Worm (Caenorhabditis elegans) whole organism, midembryonic: ENCODE data around the gene C06B3.6.

Source experiments
- T22C8.4 ChIP-seq: fragments of 200-800 bp; sonication (Bioruptor generic); IDR thresholded peaks from 2 replicates; pipeline ENCODE4 v1.3.6; 2022; ENCODE audit warnings: missing genetic modification characterization, missing compliant biosample characterization
- cog-1 ChIP-seq: sonication (generic microtip); optimal IDR thresholded peaks from 2 replicates; lab custom pipeline; 2016; ENCODE audit warnings: missing genetic modification characterization, missing compliant biosample characterization
- flt-1 ChIP-seq: fragments of 200-800 bp; sonication (Bioruptor generic); IDR thresholded peaks from 2 replicates; pipeline ENCODE4 v1.3.6; 2022; ENCODE audit warnings: missing genetic modification characterization, missing compliant biosample characterization
- klf-2 ChIP-seq: fragments of 200-800 bp; sonication (Bioruptor generic); conservative IDR thresholded peaks from 2 replicates; pipeline ENCODE4 v1.3.6; 2022; ENCODE audit warnings: missing genetic modification reagents, missing genetic modification characterization, missing compliant biosample characterization
- med-1 ChIP-seq: sonication (generic microtip); optimal IDR thresholded peaks from 2 replicates; lab custom pipeline; 2017; ENCODE audit warnings: missing genetic modification characterization, mild to moderate bottlenecking, missing compliant biosample characterization, antibody characterized with exemption, missing genetic modification reagents; ENCODE audit not compliant: insufficient read depth
- ref-1 ChIP-seq: fragments of 200-800 bp; sonication (Bioruptor generic); conservative IDR thresholded peaks from 2 replicates; pipeline ENCODE4 v1.3.6; 2022; ENCODE audit warnings: missing genetic modification reagents, missing genetic modification characterization, missing compliant biosample characterization
- tab-1 ChIP-seq: fragments of 200-800 bp; sonication (Bioruptor generic); IDR thresholded peaks from 2 replicates; pipeline ENCODE4 v1.3.6; 2022; ENCODE audit warnings: missing genetic modification characterization, missing compliant biosample characterization
- ztf-23 ChIP-seq: fragments of 200-800 bp; sonication (Bioruptor generic); IDR thresholded peaks from 2 replicates; pipeline ENCODE4 v1.3.6; 2022; ENCODE audit warnings: missing genetic modification reagents, missing genetic modification characterization, missing compliant biosample characterization
- ztf-29 ChIP-seq: fragments of 200-800 bp; sonication (Bioruptor generic); IDR thresholded peaks from 2 replicates; pipeline ENCODE4 v1.3.6; 2022; ENCODE audit warnings: missing genetic modification reagents, missing genetic modification characterization, missing compliant biosample characterization

Gene C06B3.6

ce11 chrV:13936850-13937249, 28.1 kb upstream of the C06B3.6 start, which contains the start of gene srw-145:
TSS of gene srw-145 (plus strand) at chrV:13937150.
- TF ChIP-seq ztf-23 (GFP tag; lab: Robert Waterston, UW) = no peak
- TF ChIP-seq med-1 (GFP tag; lab: Kevin White, UChicago) = no peak
- no peak for TF ChIP-seq cog-1
- TF ChIP-seq ref-1 (GFP tag; lab: Robert Waterston, UW) = no peak
- TF ChIP-seq klf-2 = no peak
- no peak for TF ChIP-seq T22C8.4 (GFP tag; lab: Robert Waterston, UW)
- TF ChIP-seq ztf-29 = no peak
- no peak for TF ChIP-seq tab-1 (GFP tag; lab: Robert Waterston, UW)
- no peak for TF ChIP-seq flt-1

- TF ChIP-seq med-1 (GFP tag; lab: Kevin White, UChicago) (no peak), tab-1 (GFP tag; lab: Robert Waterston, UW) (no peak), ref-1 (GFP tag; lab: Robert Waterston, UW) (no peak), cog-1 (no peak)
Observed at ce11 chrV:13936052-13936451, 27.3 kb upstream of the C06B3.6 start.

ce11 chrV:13935423-13935822, 26.7 kb upstream of the C06B3.6 start:
- no peak for TF ChIP-seq klf-2
- no peak for TF ChIP-seq ref-1 (GFP tag; lab: Robert Waterston, UW)
- no peak for TF ChIP-seq flt-1
- no peak for TF ChIP-seq T22C8.4 (GFP tag; lab: Robert Waterston, UW)
- TF ChIP-seq ztf-23 (GFP tag; lab: Robert Waterston, UW) = no peak
- no peak for TF ChIP-seq med-1 (GFP tag; lab: Kevin White, UChicago)
- no peak for TF ChIP-seq ztf-29
- no peak for TF ChIP-seq cog-1
- no peak for TF ChIP-seq tab-1 (GFP tag; lab: Robert Waterston, UW)

- no peak for TF ChIP-seq cog-1
- no peak for TF ChIP-seq ztf-29
- no peak for TF ChIP-seq ztf-23 (GFP tag; lab: Robert Waterston, UW)
- no peak for TF ChIP-seq flt-1
- no peak for TF ChIP-seq ref-1 (GFP tag; lab: Robert Waterston, UW)
- no peak for TF ChIP-seq tab-1 (GFP tag; lab: Robert Waterston, UW)
- TF ChIP-seq klf-2 = no peak
- TF ChIP-seq med-1 (GFP tag; lab: Kevin White, UChicago) = no peak
Observed at ce11 chrV:13934545-13934944, 25.8 kb upstream of the C06B3.6 start, which contains the start of gene R10D12.1. TSS of gene R10D12.1 (minus strand) at chrV:13934645.

ce11 chrV:13931952-13932351, 23.2 kb upstream of the C06B3.6 start:
- TF ChIP-seq tab-1 (GFP tag; lab: Robert Waterston, UW) (no peak), ztf-23 (GFP tag; lab: Robert Waterston, UW) (no peak), ztf-29 (no peak), ref-1 (GFP tag; lab: Robert Waterston, UW) (no peak), med-1 (GFP tag; lab: Kevin White, UChicago) (no peak), T22C8.4 (GFP tag; lab: Robert Waterston, UW) (no peak), flt-1 (no peak), cog-1 (no peak), klf-2 (no peak)

- no peak for TF ChIP-seq flt-1
- TF ChIP-seq cog-1 = no peak
- TF ChIP-seq klf-2 = no peak
- no peak for TF ChIP-seq tab-1 (GFP tag; lab: Robert Waterston, UW)
- no peak for TF ChIP-seq ztf-29
- no peak for TF ChIP-seq ref-1 (GFP tag; lab: Robert Waterston, UW)
- TF ChIP-seq T22C8.4 (GFP tag; lab: Robert Waterston, UW) = no peak
- no peak for TF ChIP-seq med-1 (GFP tag; lab: Kevin White, UChicago)
- no peak for TF ChIP-seq ztf-23 (GFP tag; lab: Robert Waterston, UW)
Observed at ce11 chrV:13931225-13931624, 22.5 kb upstream of the C06B3.6 start, which contains the start of gene C06B3.16. TSS of gene C06B3.16 (plus strand) at chrV:13931525.

- TF ChIP-seq ztf-23 (GFP tag; lab: Robert Waterston, UW) = no peak
- no peak for TF ChIP-seq med-1 (GFP tag; lab: Kevin White, UChicago)
- TF ChIP-seq T22C8.4 (GFP tag; lab: Robert Waterston, UW) = no peak
- no peak for TF ChIP-seq cog-1
- TF ChIP-seq flt-1 = no peak
- TF ChIP-seq tab-1 (GFP tag; lab: Robert Waterston, UW) = no peak
- TF ChIP-seq klf-2 = no peak
- no peak for TF ChIP-seq ref-1 (GFP tag; lab: Robert Waterston, UW)
- TF ChIP-seq ztf-29 = no peak
Observed at ce11 chrV:13929503-13929902, 20.7 kb upstream of the C06B3.6 start, which contains the start of gene srxa-13. TSS of gene srxa-13 (plus strand) at chrV:13929803.

ce11 chrV:13926398-13926797, 17.6 kb upstream of the C06B3.6 start, which contains the start of gene srxa-12:
TSS of gene srxa-12 (plus strand) at chrV:13926698.
- no peak for TF ChIP-seq klf-2
- no peak for TF ChIP-seq ref-1 (GFP tag; lab: Robert Waterston, UW)
- TF ChIP-seq ztf-29 = no peak
- no peak for TF ChIP-seq med-1 (GFP tag; lab: Kevin White, UChicago)
- TF ChIP-seq tab-1 (GFP tag; lab: Robert Waterston, UW) = no peak
- TF ChIP-seq T22C8.4 (GFP tag; lab: Robert Waterston, UW) = no peak
- TF ChIP-seq flt-1 = no peak
- no peak for TF ChIP-seq ztf-23 (GFP tag; lab: Robert Waterston, UW)
- no peak for TF ChIP-seq cog-1

- TF ChIP-seq ztf-29 = no peak
- no peak for TF ChIP-seq tab-1 (GFP tag; lab: Robert Waterston, UW)
- no peak for TF ChIP-seq T22C8.4 (GFP tag; lab: Robert Waterston, UW)
- TF ChIP-seq flt-1 = no peak
- TF ChIP-seq cog-1 = no peak
- no peak for TF ChIP-seq med-1 (GFP tag; lab: Kevin White, UChicago)
- no peak for TF ChIP-seq ztf-23 (GFP tag; lab: Robert Waterston, UW)
- no peak for TF ChIP-seq ref-1 (GFP tag; lab: Robert Waterston, UW)
- TF ChIP-seq klf-2 = no peak
Observed at ce11 chrV:13923851-13924250, 15.1 kb upstream of the C06B3.6 start, which contains the start of gene srxa-11. TSS of gene srxa-11 (plus strand) at chrV:13924151.

ce11 chrV:13920730-13921129, 12.0 kb upstream of the C06B3.6 start, which contains the start of gene srx-42:
TSS of gene srx-42 (plus strand) at chrV:13921030.
- TF ChIP-seq ztf-29 = no peak
- no peak for TF ChIP-seq flt-1
- TF ChIP-seq med-1 (GFP tag; lab: Kevin White, UChicago) = no peak
- no peak for TF ChIP-seq tab-1 (GFP tag; lab: Robert Waterston, UW)
- TF ChIP-seq ztf-23 (GFP tag; lab: Robert Waterston, UW) = no peak
- TF ChIP-seq klf-2 = no peak
- no peak for TF ChIP-seq T22C8.4 (GFP tag; lab: Robert Waterston, UW)
- no peak for TF ChIP-seq ref-1 (GFP tag; lab: Robert Waterston, UW)
- TF ChIP-seq cog-1 = no peak
